Fruit fly (Drosophila melanogaster): ENCODE data around the gene CG44040.

CG44040 gene

dm6 chr3R:15369742-15370141 is 49.6 kb downstream of the CG44040 start, which contains the start of gene CG14868:
Gene CG14868 (minus strand): TSS chr3R:15369945.
- TF ChIP-seq CG8478 (optimal IDR thresholded peaks at IDR 0.05) (no peak), psq (optimal IDR thresholded peaks at IDR 0.05) (no peak), Dll (optimal IDR thresholded peaks at IDR 0.05) (no peak), EcR (GFP tag; optimal IDR thresholded peaks at IDR 0.05) (no peak), pan (optimal IDR thresholded peaks at IDR 0.05) (no peak), usp (GFP tag; optimal IDR thresholded peaks at IDR 0.05) (no peak)
